Fruit fly (Drosophila melanogaster) whole organism, pupa: Measurements from ENCODE around the gene VhaAC39-2.

Experiments
- CG10348 ChIP-seq: fragments of 200-800 bp; sonication (Bioruptor generic); IDR thresholded peaks from 2 replicates; pipeline ENCODE4 v1.3.6; 2022; ENCODE audit warnings: missing biosample characterization, missing genetic modification characterization
- CG12605 ChIP-seq: fragments of 200-800 bp; sonication (Bioruptor generic); IDR thresholded peaks from 2 replicates; pipeline ENCODE4 v1.3.6; 2022; ENCODE audit warnings: missing biosample characterization, missing genetic modification characterization
- CG13204 ChIP-seq: fragments of 200-800 bp; sonication (Bioruptor generic); optimal IDR thresholded peaks from 2 replicates; lab custom pipeline; 2018; ENCODE audit warnings: missing biosample characterization, mild to moderate bottlenecking, missing genetic modification characterization, moderate library complexity
- CG14655 ChIP-seq: fragments of 200-800 bp; sonication (Bioruptor generic); optimal IDR thresholded peaks from 3 replicates; lab custom pipeline; 2017; ENCODE audit warnings: mild to moderate bottlenecking, missing biosample characterization, missing genetic modification reagents, missing genetic modification characterization
- CG15710 ChIP-seq: fragments of 200-800 bp; sonication (Bioruptor generic); optimal IDR thresholded peaks from 2 replicates; lab custom pipeline; 2018; ENCODE audit warnings: missing biosample characterization, mild to moderate bottlenecking, missing genetic modification characterization, moderate library complexity
- CG17806 ChIP-seq: fragments of 200-800 bp; sonication (Bioruptor generic); optimal IDR thresholded peaks from 2 replicates; lab custom pipeline; 2018; ENCODE audit warnings: missing biosample characterization, mild to moderate bottlenecking, missing genetic modification characterization, moderate library complexity
- CG32121 ChIP-seq: fragments of 200-800 bp; sonication (Bioruptor generic); IDR thresholded peaks from 2 replicates; pipeline ENCODE4 v1.3.6; 2022; ENCODE audit warnings: missing biosample characterization, missing genetic modification characterization
- CG34367 ChIP-seq: fragments of 200-800 bp; sonication (Bioruptor generic); optimal IDR thresholded peaks from 2 replicates; lab custom pipeline; 2018; ENCODE audit warnings: missing biosample characterization, mild to moderate bottlenecking, missing genetic modification characterization
- CG4496 ChIP-seq: fragments of 200-800 bp; sonication (Bioruptor generic); IDR thresholded peaks from 3 replicates; pipeline ENCODE4 v1.3.6; 2022; ENCODE audit warnings: missing biosample characterization, missing genetic modification characterization
- CG8159 ChIP-seq: fragments of 200-800 bp; sonication (Bioruptor generic); optimal IDR thresholded peaks from 3 replicates; lab custom pipeline; 2018; ENCODE audit warnings: missing biosample characterization, mild to moderate bottlenecking, missing genetic modification characterization, moderate library complexity
- CG8301 ChIP-seq: fragments of 200-800 bp; sonication (Bioruptor generic); optimal IDR thresholded peaks from 2 replicates; lab custom pipeline; 2018; ENCODE audit warnings: missing biosample characterization, mild to moderate bottlenecking, missing genetic modification characterization
- CG9948 ChIP-seq: fragments of 200-800 bp; sonication (Bioruptor generic); optimal IDR thresholded peaks from 2 replicates; lab custom pipeline; 2018; ENCODE audit warnings: missing biosample characterization, mild to moderate bottlenecking, missing genetic modification characterization, moderate library complexity
- D1 ChIP-seq: fragments of 200-800 bp; sonication (Bioruptor generic); optimal IDR thresholded peaks from 2 replicates; lab custom pipeline; 2018; ENCODE audit warnings: missing biosample characterization, mild to moderate bottlenecking, missing genetic modification characterization, moderate library complexity
- EcR ChIP-seq: fragments of 200-800 bp; sonication (Bioruptor generic); optimal IDR thresholded peaks from 3 replicates; lab custom pipeline; 2019; ENCODE audit warnings: missing biosample characterization, missing genetic modification characterization, mild to moderate bottlenecking, moderate library complexity, missing genetic modification reagents
- Ets98B ChIP-seq: fragments of 200-800 bp; sonication (Bioruptor generic); IDR thresholded peaks from 2 replicates; pipeline ENCODE4 v1.3.6; 2022; ENCODE audit warnings: missing biosample characterization, missing genetic modification characterization
- Pif1A ChIP-seq: fragments of 200-800 bp; sonication (Bioruptor generic); optimal IDR thresholded peaks from 3 replicates; lab custom pipeline; 2016; ENCODE audit warnings: missing biosample characterization, missing genetic modification characterization
- Pif1B ChIP-seq: fragments of 200-800 bp; sonication (Bioruptor generic); optimal IDR thresholded peaks from 3 replicates; lab custom pipeline; 2016; ENCODE audit warnings: missing biosample characterization, missing genetic modification characterization
- Snoo ChIP-seq: fragments of 200-800 bp; sonication (Bioruptor generic); optimal IDR thresholded peaks from 3 replicates; lab custom pipeline; 2017; ENCODE audit warnings: missing biosample characterization, mild to moderate bottlenecking, missing genetic modification characterization, inconsistent platforms
- fd96Ca ChIP-seq: fragments of 200-800 bp; sonication (Bioruptor generic); IDR thresholded peaks from 3 replicates; pipeline ENCODE4 v1.3.6; 2022; ENCODE audit warnings: missing biosample characterization, missing genetic modification characterization
- gl ChIP-seq: fragments of 200-800 bp; sonication (Bioruptor generic); optimal IDR thresholded peaks from 2 replicates; lab custom pipeline; 2018; ENCODE audit warnings: missing biosample characterization, mild to moderate bottlenecking, missing genetic modification characterization
- rn ChIP-seq: fragments of 200-800 bp; sonication (Bioruptor generic); IDR thresholded peaks from 2 replicates; pipeline ENCODE4 v1.3.6; 2022; ENCODE audit warnings: missing biosample characterization, missing genetic modification characterization

The VhaAC39-2 gene

DNA sequence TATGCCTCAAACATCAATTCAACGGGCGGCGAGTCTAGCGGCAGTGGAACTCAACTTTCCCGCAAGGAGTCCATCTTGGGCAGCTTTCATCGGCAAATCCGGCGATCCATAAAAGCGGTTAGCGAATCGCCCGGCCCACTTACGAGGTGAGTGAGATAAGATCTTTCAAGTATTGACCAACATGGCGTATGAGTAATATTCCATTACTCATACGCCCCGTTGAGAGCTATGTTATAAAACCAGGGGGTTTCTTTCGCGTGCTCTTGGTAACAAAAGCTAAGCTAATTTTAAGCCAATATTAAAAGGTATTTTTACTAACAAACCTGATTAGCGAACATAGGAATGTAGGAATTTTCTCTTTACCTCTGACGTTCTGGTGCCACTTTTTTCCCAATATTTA lies 11.2 kb upstream of the VhaAC39-2 start:
- TF ChIP-seq D1 (tag; lab: Kevin White, UChicago) = no peak
- TF ChIP-seq, all 21 proteins: peak for 0

DNA sequence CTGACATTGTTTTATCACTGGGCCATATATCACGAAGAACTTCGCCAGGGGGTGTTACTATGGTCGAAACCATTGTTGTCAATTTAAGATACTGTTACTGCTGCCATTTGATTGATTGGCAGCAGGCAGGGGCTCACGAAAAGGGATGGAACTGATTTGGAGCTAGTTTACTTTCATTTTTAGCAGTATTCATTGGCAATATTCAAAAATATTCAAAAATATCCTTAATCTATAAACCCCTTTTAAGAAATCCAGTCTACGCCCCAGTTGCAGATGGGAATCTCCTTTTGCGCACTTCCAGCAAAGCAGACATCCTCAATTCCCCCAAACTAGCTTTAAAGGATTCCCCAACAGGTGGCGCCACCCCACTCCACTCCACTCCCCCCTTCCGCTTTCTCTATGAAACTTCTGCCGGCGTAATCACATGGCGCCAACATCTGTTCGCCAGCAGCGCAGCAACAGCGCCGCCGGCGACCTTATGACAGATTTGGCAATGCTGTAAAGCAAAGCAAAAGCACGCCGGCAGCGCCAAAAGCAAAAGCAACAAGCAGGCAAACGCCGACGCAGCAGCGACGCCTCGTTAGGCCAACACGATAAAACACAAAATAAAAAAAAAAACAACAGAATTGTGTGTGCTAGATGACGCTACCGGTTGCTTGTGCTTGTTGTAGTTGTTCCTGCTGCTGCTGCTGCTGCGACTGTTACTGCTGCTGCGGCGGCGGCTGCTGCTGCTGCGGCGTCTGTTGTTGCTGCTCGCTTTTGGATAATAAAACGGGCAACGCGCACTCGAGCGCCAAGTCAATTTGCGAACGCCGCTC lies 8.6 kb upstream of the VhaAC39-2 start, which contains the start of gene Irk1:
Gene Irk1, plus strand, starts transcription at position 811 of the 818 bp plus-strand sequence.
- TF ChIP-seq CG8301 (tag; lab: Kevin White, UChicago) (no peak), CG4496 (GFP tag; lab: Robert Waterston, UW) (0 out of 3 replicates have a peak, but pooled peaks have one; percentile 3), rn (GFP tag; lab: Robert Waterston, UW) (no peak), fd96Ca (GFP tag; lab: Robert Waterston, UW) (peak; percentile 30; the same call in 1 of the 3 replicates)

- TF ChIP-seq CG32121 (GFP tag; lab: Robert Waterston, UW) = no peak
- TF ChIP-seq CG34367 (tag; lab: Kevin White, UChicago) = no peak
- no peak for TF ChIP-seq CG10348 (GFP tag; lab: Robert Waterston, UW)
These were observed 5.5 kb upstream of the VhaAC39-2 start for dm6 chr3R:23164630-23165029.

DNA sequence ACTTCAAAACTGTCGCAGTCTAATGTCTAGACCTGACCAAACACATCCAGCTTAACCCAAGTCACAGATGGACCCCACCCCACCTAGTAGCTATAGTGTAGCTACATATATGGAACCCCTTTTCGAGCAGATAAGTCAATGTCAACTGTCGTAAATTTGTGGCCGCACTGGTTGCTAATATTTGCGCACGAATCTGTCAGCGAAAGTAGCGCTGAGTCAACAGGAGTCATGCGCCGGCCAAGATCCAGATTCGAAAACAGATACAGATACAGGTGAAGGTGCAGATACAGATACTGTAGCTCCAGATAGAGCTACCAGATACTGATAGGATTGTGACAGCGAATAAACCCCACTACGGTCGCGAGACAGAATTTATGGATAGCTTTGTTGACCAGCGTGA lies 5.0 kb upstream of the VhaAC39-2 start:
- TF ChIP-seq Snoo (no peak), CG13204 (GFP tag; lab: Kevin White, UChicago) (no peak), Pif1A (GFP tag; lab: Kevin White, UChicago) (no peak), CG10348 (GFP tag; lab: Robert Waterston, UW) (no peak), CG15710 (no peak), CG4496 (GFP tag; lab: Robert Waterston, UW) (no peak), EcR (GFP tag; lab: Kevin White, UChicago) (no peak), rn (GFP tag; lab: Robert Waterston, UW) (no peak), CG32121 (GFP tag; lab: Robert Waterston, UW) (no peak), CG8159 (no peak)

dm6 chr3R:23161288-23161870 lies 2.3 kb upstream of the VhaAC39-2 start, which contains the start of gene CG13829:
Gene CG13829 (minus strand): TSS chr3R:23161338.
- TF ChIP-seq CG14655 = no peak

dm6 chr3R:23157664-23158151 lies 1.4 kb downstream of the VhaAC39-2 start, which contains the start of gene unk:
Gene unk (minus strand): TSS chr3R:23157862.
- no peak for TF ChIP-seq CG10348 (GFP tag; lab: Robert Waterston, UW)
- TF ChIP-seq EcR (GFP tag; lab: Kevin White, UChicago) = no peak
- TF ChIP-seq fd96Ca (GFP tag; lab: Robert Waterston, UW) = no peak
- TF ChIP-seq gl (tag; lab: Kevin White, UChicago) = no peak
- no peak for TF ChIP-seq CG17806
- no peak for TF ChIP-seq CG8301 (tag; lab: Kevin White, UChicago)
- no peak for TF ChIP-seq CG9948 (tag; lab: Kevin White, UChicago)
- TF ChIP-seq CG12605 (GFP tag; lab: Robert Waterston, UW) = no peak
- no peak for TF ChIP-seq Snoo
- no peak for TF ChIP-seq D1 (tag; lab: Kevin White, UChicago)
- TF ChIP-seq CG13204 (GFP tag; lab: Kevin White, UChicago) = no peak

dm6 chr3R:23156865-23157515 lies 2.1 kb downstream of the VhaAC39-2 start:
- TF ChIP-seq Pif1B (GFP tag; lab: Kevin White, UChicago) (no peak), Ets98B (GFP tag; lab: Robert Waterston, UW) (no peak; the same call in 1 of the 2 replicates), CG32121 (GFP tag; lab: Robert Waterston, UW) (peak; percentile 38; the same call in 1 of the 2 replicates), rn (GFP tag; lab: Robert Waterston, UW) (no peak), CG34367 (tag; lab: Kevin White, UChicago) (peak; percentile 26), CG10348 (GFP tag; lab: Robert Waterston, UW) (no peak), CG14655 (no peak), CG15710 (peak; percentile 16), CG17806 (no peak), CG13204 (GFP tag; lab: Kevin White, UChicago) (peak; percentile 54), CG4496 (GFP tag; lab: Robert Waterston, UW) (peak; percentile 71; the same call in 2 of the 3 replicates), gl (tag; lab: Kevin White, UChicago) (peak; percentile 54), CG8301 (tag; lab: Kevin White, UChicago) (peak; percentile 40), CG12605 (GFP tag; lab: Robert Waterston, UW) (peak; percentile 67), EcR (GFP tag; lab: Kevin White, UChicago) (peak; percentile 98), Snoo (peak; percentile 38)
